Worm (Caenorhabditis elegans) whole organism, young adult: ENCODE results near the gene ttn-1.

Source experiments
- B0019.2 ChIP-seq: fragments of 200-800 bp; sonication (Bioruptor generic); conservative IDR thresholded peaks from 2 replicates; pipeline ENCODE4 v1.3.6; 2022; ENCODE audit warnings: missing genetic modification reagents, missing genetic modification characterization, missing compliant biosample characterization
- C06A6.2 ChIP-seq: fragments of 200-800 bp; sonication (Bioruptor generic); conservative IDR thresholded peaks from 2 replicates; pipeline ENCODE4 v1.3.6; 2022; ENCODE audit warnings: missing genetic modification characterization, missing compliant biosample characterization
- D2030.7 ChIP-seq: fragments of 200-800 bp; sonication (Bioruptor generic); IDR thresholded peaks from 2 replicates; pipeline ENCODE4 v1.3.6; 2022; ENCODE audit warnings: missing genetic modification reagents, missing genetic modification characterization, missing compliant biosample characterization
- F33H1.4 ChIP-seq: fragments of 200-800 bp; sonication (Bioruptor generic); IDR thresholded peaks from 2 replicates; pipeline ENCODE4 v1.3.6; 2022; ENCODE audit warnings: missing genetic modification reagents, missing genetic modification characterization, missing compliant biosample characterization
- F39B2.1 ChIP-seq: fragments of 200-800 bp; sonication (Bioruptor generic); IDR thresholded peaks from 2 replicates; pipeline ENCODE4 v1.3.6; 2022; ENCODE audit warnings: missing genetic modification reagents, missing genetic modification characterization, missing compliant biosample characterization
- F52B5.7 ChIP-seq: sonication (generic microtip); optimal IDR thresholded peaks from 2 replicates; lab custom pipeline; 2016; ENCODE audit warnings: mild to moderate bottlenecking, missing genetic modification characterization, missing compliant biosample characterization
- K11D2.4 ChIP-seq: fragments of 200-800 bp; sonication (Bioruptor generic); IDR thresholded peaks from 2 replicates; pipeline ENCODE4 v1.3.6; 2022; ENCODE audit warnings: missing genetic modification reagents, missing genetic modification characterization, missing compliant biosample characterization
- T07F8.4 ChIP-seq: sonication (generic microtip); optimal IDR thresholded peaks from 2 replicates; lab custom pipeline; 2016; ENCODE audit warnings: mild to moderate bottlenecking, missing genetic modification characterization, moderate library complexity, missing compliant biosample characterization
- T26A5.8 ChIP-seq: sonication (generic microtip); optimal IDR thresholded peaks from 2 replicates; lab custom pipeline; 2016; ENCODE audit warnings: missing genetic modification characterization, missing compliant biosample characterization
- ZK185.1 ChIP-seq: sonication (generic microtip); optimal IDR thresholded peaks from 2 replicates; lab custom pipeline; 2016; ENCODE audit warnings: mild to moderate bottlenecking, missing genetic modification characterization, missing compliant biosample characterization; ENCODE audit not compliant: poor library complexity, severe bottlenecking
- aptf-2 ChIP-seq: fragments of 200-800 bp; sonication (Bioruptor generic); conservative IDR thresholded peaks from 2 replicates; pipeline ENCODE4 v1.3.6; 2022; ENCODE audit warnings: missing genetic modification reagents, missing genetic modification characterization, missing compliant biosample characterization
- aptf-3 ChIP-seq: fragments of 200-800 bp; sonication (Bioruptor generic); IDR thresholded peaks from 2 replicates; pipeline ENCODE4 v1.3.6; 2022; ENCODE audit warnings: missing genetic modification characterization, missing compliant biosample characterization
- athp-1 ChIP-seq: sonication (generic microtip); optimal IDR thresholded peaks from 2 replicates; lab custom pipeline; 2017; ENCODE audit warnings: mild to moderate bottlenecking, missing genetic modification characterization, missing compliant biosample characterization
- bed-2 ChIP-seq: fragments of 200-800 bp; sonication (Bioruptor generic); IDR thresholded peaks from 2 replicates; pipeline ENCODE4 v1.3.6; 2022; ENCODE audit warnings: missing genetic modification reagents, missing genetic modification characterization, missing compliant biosample characterization
- ceh-100 ChIP-seq: fragments of 200-800 bp; sonication (Bioruptor generic); IDR thresholded peaks from 2 replicates; pipeline ENCODE4 v1.3.6; 2022; ENCODE audit warnings: missing genetic modification reagents, missing genetic modification characterization, missing compliant biosample characterization
- chd-7 ChIP-seq: sonication (generic microtip); optimal IDR thresholded peaks from 2 replicates; lab custom pipeline; 2016; ENCODE audit warnings: mild to moderate bottlenecking, missing genetic modification characterization, moderate library complexity, missing compliant biosample characterization
- die-1 ChIP-seq: sonication (generic microtip); optimal IDR thresholded peaks from 2 replicates; lab custom pipeline; 2016; ENCODE audit warnings: missing genotype, mild to moderate bottlenecking, missing genetic modification characterization, missing compliant biosample characterization
- dox-1 ChIP-seq: fragments of 200-800 bp; sonication (Bioruptor generic); IDR thresholded peaks from 2 replicates; pipeline ENCODE4 v1.3.6; 2022; ENCODE audit warnings: missing genetic modification reagents, missing genetic modification characterization, missing compliant biosample characterization
- egl-18 ChIP-seq: fragments of 200-800 bp; sonication (Bioruptor generic); IDR thresholded peaks from 2 replicates; pipeline ENCODE4 v1.3.6; 2022; ENCODE audit warnings: missing genetic modification reagents, missing genetic modification characterization, missing compliant biosample characterization
- ets-4 ChIP-seq: fragments of 200-800 bp; sonication (Bioruptor generic); optimal IDR thresholded peaks from 2 replicates; lab custom pipeline; 2018; ENCODE audit warnings: mild to moderate bottlenecking, missing genetic modification characterization, missing compliant biosample characterization
- him-1 ChIP-seq: sonication (generic microtip); optimal IDR thresholded peaks from 2 replicates; lab custom pipeline; 2016; ENCODE audit warnings: missing genotype, missing genetic modification reagents, missing genetic modification characterization, missing compliant biosample characterization
- hlh-12 ChIP-seq: sonication (generic microtip); optimal IDR thresholded peaks from 2 replicates; lab custom pipeline; 2016; ENCODE audit warnings: missing genetic modification characterization, missing compliant biosample characterization
- hmg-1.2 ChIP-seq: fragments of 200-800 bp; sonication (Bioruptor generic); IDR thresholded peaks from 2 replicates; pipeline ENCODE4 v1.3.6; 2022; ENCODE audit warnings: missing genetic modification reagents, missing genetic modification characterization, missing compliant biosample characterization
- hrde-1 ChIP-seq: sonication (generic microtip); optimal IDR thresholded peaks from 2 replicates; lab custom pipeline; 2016; ENCODE audit warnings: missing genetic modification characterization, mild to moderate bottlenecking, missing compliant biosample characterization, moderate library complexity, missing genotype, missing genetic modification reagents, borderline replicate concordance
- lin-26 ChIP-seq: fragments of 200-800 bp; sonication (Bioruptor generic); IDR thresholded peaks from 2 replicates; pipeline ENCODE4 v1.3.6; 2022; ENCODE audit warnings: missing genetic modification reagents, missing genetic modification characterization, missing compliant biosample characterization
- lin-35 ChIP-seq, 3 experiments: fragments of 150-350 bp in 2 of 3; sonication (generic microtip) in 1 of 3; optimal IDR thresholded peaks; 2 replicates each; lab custom pipeline; 2014 to 2018; ENCODE audit warnings: missing biosample characterization in 3 of 3, missing genetic modification characterization in 3 of 3, missing genetic modification reagents in 3 of 3
- lin-40 ChIP-seq: sonication (generic microtip); optimal IDR thresholded peaks from 2 replicates; lab custom pipeline; 2016; ENCODE audit warnings: missing genetic modification characterization, mild to moderate bottlenecking, missing compliant biosample characterization, missing genotype, missing genetic modification reagents
- lsy-27 ChIP-seq: sonication (generic microtip); optimal IDR thresholded peaks from 2 replicates; lab custom pipeline; 2017; ENCODE audit warnings: missing genetic modification characterization, mild to moderate bottlenecking, missing compliant biosample characterization, antibody characterized with exemption, missing genotype, borderline replicate concordance; ENCODE audit not compliant: insufficient read depth
- madf-6 ChIP-seq: fragments of 200-800 bp; sonication (Bioruptor generic); IDR thresholded peaks from 2 replicates; pipeline ENCODE4 v1.3.6; 2022; ENCODE audit warnings: missing genetic modification reagents, missing genetic modification characterization, missing compliant biosample characterization
- mel-28 ChIP-seq: sonication (generic microtip); optimal IDR thresholded peaks from 2 replicates; lab custom pipeline; 2016; ENCODE audit warnings: borderline replicate concordance, mild to moderate bottlenecking, missing genetic modification characterization, missing compliant biosample characterization
- nhr-120 ChIP-seq: fragments of 200-800 bp; sonication (Bioruptor generic); IDR thresholded peaks from 2 replicates; pipeline ENCODE4 v1.3.6; 2022; ENCODE audit warnings: missing genetic modification characterization, missing compliant biosample characterization
- nhr-27 ChIP-seq: fragments of 200-800 bp; sonication (Bioruptor generic); optimal IDR thresholded peaks from 2 replicates; lab custom pipeline; 2018; ENCODE audit warnings: mild to moderate bottlenecking, missing genetic modification characterization, moderate library complexity, missing compliant biosample characterization
- nhr-80 ChIP-seq: sonication (generic microtip); optimal IDR thresholded peaks from 2 replicates; lab custom pipeline; 2016; ENCODE audit warnings: missing genetic modification characterization, missing compliant biosample characterization
- nhr-90 ChIP-seq: sonication (generic microtip); optimal IDR thresholded peaks from 2 replicates; lab custom pipeline; 2016; ENCODE audit warnings: missing genotype, mild to moderate bottlenecking, missing genetic modification characterization, missing compliant biosample characterization
- rec-8 ChIP-seq, 2 experiments: sonication (generic microtip); optimal IDR thresholded peaks; 2 replicates each; lab custom pipeline; 2016; ENCODE audit warnings: mild to moderate bottlenecking in 2 of 2, missing genetic modification characterization in 2 of 2, missing genetic modification reagents in 2 of 2, missing genotype in 2 of 2, missing biosample characterization in 1 of 2, missing compliant biosample characterization in 1 of 2, moderate library complexity in 1 of 2
- rpc-1 ChIP-seq, 2 experiments: fragments of 150-350 bp in 1 of 2; sonication (generic microtip) in 1 of 2; optimal IDR thresholded peaks; 2 replicates each; lab custom pipeline; 2014 to 2018; ENCODE audit warnings: missing biosample characterization in 1 of 2, missing genetic modification characterization in 1 of 2, missing genetic modification reagents in 1 of 2, missing genotype in 1 of 2
- sdz-38 ChIP-seq: sonication (generic microtip); optimal IDR thresholded peaks from 2 replicates; lab custom pipeline; 2016; ENCODE audit warnings: missing genotype, missing genetic modification characterization, missing compliant biosample characterization
- snpc-1.3 ChIP-seq: sonication (generic microtip); optimal IDR thresholded peaks from 2 replicates; lab custom pipeline; 2017; ENCODE audit warnings: missing genetic modification characterization, mild to moderate bottlenecking, missing compliant biosample characterization, antibody characterized with exemption, moderate library complexity, missing genotype, missing genetic modification reagents; ENCODE audit not compliant: insufficient read depth
- snpc-3.4 ChIP-seq: sonication (generic microtip); optimal IDR thresholded peaks from 2 replicates; lab custom pipeline; 2017; ENCODE audit warnings: missing genetic modification characterization, mild to moderate bottlenecking, missing compliant biosample characterization, antibody characterized with exemption, moderate library complexity, missing genotype, missing genetic modification reagents
- somi-1 ChIP-seq: fragments of 200-800 bp; sonication (Bioruptor generic); optimal IDR thresholded peaks from 2 replicates; lab custom pipeline; 2018; ENCODE audit warnings: mild to moderate bottlenecking, missing genetic modification characterization, missing compliant biosample characterization
- tbp1 ChIP-seq: fragments of 200-800 bp; sonication (Bioruptor generic); optimal IDR thresholded peaks from 2 replicates; lab custom pipeline; 2018; ENCODE audit warnings: mild to moderate bottlenecking, missing genetic modification characterization, missing compliant biosample characterization
- zfh-2 ChIP-seq: fragments of 200-800 bp; sonication (Bioruptor generic); conservative IDR thresholded peaks from 2 replicates; pipeline ENCODE4 v1.3.6; 2022; ENCODE audit warnings: missing genetic modification reagents, missing genetic modification characterization, missing compliant biosample characterization
- zim-3 ChIP-seq: sonication (generic microtip); optimal IDR thresholded peaks from 2 replicates; lab custom pipeline; 2017; ENCODE audit warnings: mild to moderate bottlenecking, missing genetic modification characterization, moderate library complexity, missing compliant biosample characterization
- ztf-25 ChIP-seq: fragments of 200-800 bp; sonication (Bioruptor generic); IDR thresholded peaks from 2 replicates; pipeline ENCODE4 v1.3.6; 2022; ENCODE audit warnings: missing genetic modification reagents, missing genetic modification characterization, missing compliant biosample characterization
- ztf-26 ChIP-seq: sonication (generic microtip); optimal IDR thresholded peaks from 2 replicates; lab custom pipeline; 2017; ENCODE audit warnings: missing genetic modification characterization, missing compliant biosample characterization

The ttn-1 gene

DNA sequence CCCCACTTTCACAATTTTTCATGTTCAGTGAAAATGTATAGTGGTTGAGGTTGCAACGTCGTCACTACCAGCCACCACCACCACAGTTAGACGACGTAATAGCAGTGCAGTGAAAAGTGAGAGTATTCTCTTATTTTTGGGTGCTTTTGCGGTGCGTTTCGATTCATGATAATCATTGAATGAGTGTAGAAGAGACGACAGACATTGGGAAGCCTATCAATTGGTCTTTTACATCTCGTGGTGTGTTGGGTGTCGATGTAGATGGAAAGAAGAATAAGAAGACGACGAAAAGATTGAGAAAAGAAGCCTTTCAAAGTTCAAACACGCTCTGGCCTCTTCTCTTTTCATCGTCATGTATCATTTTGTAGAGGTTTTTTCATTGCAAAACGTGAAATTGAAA is 37.4 kb upstream of the ttn-1 start:
- TF ChIP-seq D2030.7 (GFP tag; lab: Robert Waterston, UW) (no peak), ztf-26 (tag; lab: Kevin White, UChicago) (peak; percentile 26), lin-40 (tag; lab: Kevin White, UChicago) (peak; percentile 62), C06A6.2 (GFP tag; lab: Robert Waterston, UW) (0 out of 2 replicates have a peak, but pooled peaks have one; percentile 10), aptf-2 (no peak), nhr-80 (tag; lab: Kevin White, UChicago) (peak; percentile 55), ztf-25 (no peak), mel-28 (tag; lab: Kevin White, UChicago) (no peak)

ce11 chrV:6238347-6238746 is 35.9 kb upstream of the ttn-1 start:
- peak; percentile 23 for TF ChIP-seq die-1 (tag; lab: Kevin White, UChicago)
- TF ChIP-seq lin-40 (tag; lab: Kevin White, UChicago): peak; percentile 55
- TF ChIP-seq ZK185.1: no peak
- TF ChIP-seq him-1 (tag; lab: Kevin White, UChicago): no peak
- no peak for TF ChIP-seq sdz-38 (tag; lab: Kevin White, UChicago)
- TF ChIP-seq C06A6.2 (GFP tag; lab: Robert Waterston, UW): peak; percentile 74
- TF ChIP-seq zfh-2 (GFP tag; lab: Robert Waterston, UW): no peak
- TF ChIP-seq snpc-1.3 (tag; lab: Kevin White, UChicago): no peak
- no peak for TF ChIP-seq F52B5.7
- TF ChIP-seq nhr-27 (tag; lab: Kevin White, UChicago): no peak
- TF ChIP-seq madf-6 (GFP tag; lab: Robert Waterston, UW): no peak
- peak; percentile 60 for TF ChIP-seq ztf-26 (tag; lab: Kevin White, UChicago)
- peak; percentile 75; the same call in 1 of the 2 replicates for TF ChIP-seq K11D2.4
- TF ChIP-seq somi-1: peak; percentile 88
- no peak for TF ChIP-seq athp-1 (tag; lab: Kevin White, UChicago)
- TF ChIP-seq chd-7 (tag; lab: Kevin White, UChicago): peak; percentile 15
- no peak for TF ChIP-seq dox-1
- TF ChIP-seq mel-28 (tag; lab: Kevin White, UChicago): no peak
- no peak for TF ChIP-seq F39B2.1 (GFP tag; lab: Robert Waterston, UW)
- no peak for TF ChIP-seq tbp1
- no peak for TF ChIP-seq ztf-25
- TF ChIP-seq bed-2 (GFP tag; lab: Robert Waterston, UW): no peak
- TF ChIP-seq lin-26 (GFP tag; lab: Robert Waterston, UW): peak; percentile 69; the same call in 1 of the 2 replicates
- no peak for TF ChIP-seq zim-3
- TF ChIP-seq T07F8.4 (tag; lab: Kevin White, UChicago): no peak
- TF ChIP-seq F33H1.4 (GFP tag; lab: Robert Waterston, UW): no peak
- TF ChIP-seq ets-4 (GFP tag; lab: Kevin White, UChicago): no peak
- no peak for TF ChIP-seq egl-18 (GFP tag; lab: Robert Waterston, UW)
- no peak for TF ChIP-seq nhr-120 (GFP tag; lab: Robert Waterston, UW)
- no peak for TF ChIP-seq ceh-100
- TF ChIP-seq aptf-3 (GFP tag; lab: Robert Waterston, UW): no peak
- no peak for TF ChIP-seq hlh-12 (tag; lab: Kevin White, UChicago)
- no peak for TF ChIP-seq hrde-1
- no peak for TF ChIP-seq rpc-1 (optimal IDR thresholded peaks at IDR 0.05; lab: Kevin White, UChicago)
- no peak for TF ChIP-seq rpc-1 (tag; optimal IDR thresholded peaks at IDR 0.05; lab: Kevin White, UChicago)
- TF ChIP-seq T26A5.8: no peak
- no peak for TF ChIP-seq rec-8 (tag; optimal IDR thresholded peaks at IDR 0.05; lab: Kevin White, UChicago)
- TF ChIP-seq lin-35 (GFP tag; optimal IDR thresholded peaks at IDR 0.05; lab: Kevin White, UChicago): no peak
- no peak for TF ChIP-seq lsy-27 (tag; lab: Kevin White, UChicago)
- TF ChIP-seq nhr-90 (tag; lab: Kevin White, UChicago): no peak
- TF ChIP-seq snpc-3.4 (tag; lab: Kevin White, UChicago): no peak
- no peak for TF ChIP-seq B0019.2
- no peak for TF ChIP-seq hmg-1.2 (GFP tag; lab: Robert Waterston, UW)
